Fruit fly (Drosophila melanogaster) whole organism, embryonic: ENCODE results near the gene CG7094.

Source experiments
- BEAF-32 ChIP-seq: fragments of 200-800 bp; sonication (Bioruptor generic); optimal IDR thresholded peaks from 3 replicates; lab custom pipeline; 2017; ENCODE audit warnings: missing biosample characterization, missing genetic modification characterization, mild to moderate bottlenecking, moderate library complexity, missing genetic modification reagents
- Bgb ChIP-seq: fragments of 200-800 bp; sonication (Bioruptor generic); IDR thresholded peaks from 2 replicates; pipeline ENCODE4 v1.3.6; 2022; ENCODE audit warnings: missing biosample characterization, missing genetic modification characterization; ENCODE audit not compliant: partially characterized antibody
- CG10147 ChIP-seq: fragments of 200-800 bp; sonication (Bioruptor generic); optimal IDR thresholded peaks from 2 replicates; lab custom pipeline; 2019; ENCODE audit warnings: missing biosample characterization, mild to moderate bottlenecking, missing genetic modification characterization, moderate library complexity
- CG11695 ChIP-seq: fragments of 200-800 bp; sonication (Bioruptor generic); IDR thresholded peaks from 3 replicates; pipeline ENCODE4 v1.3.6; 2022; ENCODE audit warnings: missing biosample characterization, missing genetic modification characterization
- CG11723 ChIP-seq: fragments of 200-800 bp; sonication (Bioruptor generic); optimal IDR thresholded peaks from 2 replicates; lab custom pipeline; 2017; ENCODE audit warnings: missing biosample characterization, mild to moderate bottlenecking, missing genetic modification characterization
- CG12071 ChIP-seq: fragments of 200-800 bp; sonication (Bioruptor generic); optimal IDR thresholded peaks from 3 replicates; lab custom pipeline; 2018; ENCODE audit warnings: missing biosample characterization, mild to moderate bottlenecking, missing genetic modification characterization
- CG13287 ChIP-seq: fragments of 200-800 bp; sonication (Bioruptor generic); IDR thresholded peaks from 2 replicates; pipeline ENCODE4 v1.3.6; 2022; ENCODE audit warnings: missing biosample characterization, missing genetic modification characterization; ENCODE audit not compliant: partially characterized antibody
- CG14014 ChIP-seq: fragments of 200-800 bp; sonication (Bioruptor generic); IDR thresholded peaks from 2 replicates; pipeline ENCODE4 v1.3.6; 2022; ENCODE audit warnings: missing biosample characterization, missing genetic modification characterization
- CG15601 ChIP-seq: fragments of 200-800 bp; sonication (Bioruptor generic); optimal IDR thresholded peaks from 3 replicates; lab custom pipeline; 2019; ENCODE audit warnings: missing biosample characterization, mild to moderate bottlenecking, missing genetic modification characterization, moderate library complexity
- CG34224 ChIP-seq: fragments of 200-800 bp; sonication (Bioruptor generic); IDR thresholded peaks from 3 replicates; pipeline ENCODE4 v1.3.6; 2022; ENCODE audit warnings: missing biosample characterization, missing genetic modification characterization; ENCODE audit not compliant: partially characterized antibody
- CG34422 ChIP-seq: fragments of 200-800 bp; sonication (Bioruptor generic); IDR thresholded peaks from 3 replicates; pipeline ENCODE4 v1.3.6; 2022; ENCODE audit warnings: missing biosample characterization, missing genetic modification characterization
- CG3995 ChIP-seq: fragments of 200-800 bp; sonication (Bioruptor generic); optimal IDR thresholded peaks from 3 replicates; lab custom pipeline; 2016; ENCODE audit warnings: missing biosample characterization, missing genetic modification characterization
- CG5245 ChIP-seq: fragments of 200-800 bp; sonication (Bioruptor generic); optimal IDR thresholded peaks from 3 replicates; lab custom pipeline; 2016; ENCODE audit warnings: missing biosample characterization, missing genetic modification characterization
- CG6791 ChIP-seq: fragments of 200-800 bp; sonication (Bioruptor generic); IDR thresholded peaks from 3 replicates; pipeline ENCODE4 v1.3.6; 2022; ENCODE audit warnings: missing biosample characterization, missing genetic modification characterization; ENCODE audit not compliant: partially characterized antibody
- CG7987 ChIP-seq: fragments of 200-800 bp; sonication (Bioruptor generic); optimal IDR thresholded peaks from 2 replicates; lab custom pipeline; 2018; ENCODE audit warnings: missing biosample characterization, mild to moderate bottlenecking, missing genetic modification characterization, moderate library complexity
- CG8388 ChIP-seq: fragments of 200-800 bp; sonication (Bioruptor generic); optimal IDR thresholded peaks from 2 replicates; lab custom pipeline; 2019; ENCODE audit warnings: missing biosample characterization, mild to moderate bottlenecking, missing genetic modification characterization, moderate library complexity
- CG9797 ChIP-seq: fragments of 200-800 bp; sonication (Bioruptor generic); optimal IDR thresholded peaks from 3 replicates; lab custom pipeline; 2018; ENCODE audit warnings: missing biosample characterization, mild to moderate bottlenecking, missing genetic modification characterization
- CoRest ChIP-seq: fragments of 200-800 bp; sonication (Bioruptor generic); optimal IDR thresholded peaks from 3 replicates; lab custom pipeline; 2018; ENCODE audit warnings: missing biosample characterization, mild to moderate bottlenecking, missing genetic modification characterization, moderate library complexity
- D19A ChIP-seq: fragments of 200-800 bp; optimal IDR thresholded peaks from 3 replicates; lab custom pipeline; 2019; ENCODE audit warnings: missing biosample characterization, mild to moderate bottlenecking, missing genetic modification characterization, moderate library complexity
- Dll ChIP-seq: fragments of 200-800 bp; sonication (Bioruptor generic); IDR thresholded peaks from 4 replicates; pipeline ENCODE4 v1.3.6; 2022; ENCODE audit warnings: missing biosample characterization, missing genetic modification characterization; ENCODE audit not compliant: partially characterized antibody
- Dp ChIP-seq: fragments of 200-800 bp; sonication (Bioruptor generic); optimal IDR thresholded peaks from 2 replicates; lab custom pipeline; 2018; ENCODE audit warnings: missing biosample characterization, mild to moderate bottlenecking, missing genetic modification characterization, moderate library complexity
- Dref ChIP-seq: fragments of 200-800 bp; sonication (Bioruptor generic); IDR thresholded peaks from 2 replicates; pipeline ENCODE4 v1.3.6; 2022; ENCODE audit warnings: missing biosample characterization, missing genetic modification characterization
- E2f2 ChIP-seq: fragments of 200-800 bp; sonication (Bioruptor generic); IDR thresholded peaks from 2 replicates; pipeline ENCODE4 v1.3.6; 2022; ENCODE audit warnings: missing biosample characterization, missing genetic modification characterization
- Eip74EF ChIP-seq, 2 experiments: fragments of 200-800 bp in 1 of 2; fragments of >200 bp in 1 of 2; sonication (Bioruptor generic) in 1 of 2; optimal IDR thresholded peaks; 2 replicates each; lab custom pipeline; 2017 to 2019; ENCODE audit warnings: missing biosample characterization in 2 of 2, missing genetic modification characterization in 2 of 2, mild to moderate bottlenecking in 1 of 2, moderate library complexity in 1 of 2
- Ets97D ChIP-seq: fragments of 200-800 bp; sonication (Bioruptor generic); optimal IDR thresholded peaks from 3 replicates; lab custom pipeline; 2016; ENCODE audit warnings: missing biosample characterization, missing genetic modification characterization
- H2.0 ChIP-seq: fragments of 200-800 bp; sonication (Bioruptor generic); IDR thresholded peaks from 2 replicates; pipeline ENCODE4 v1.3.6; 2022; ENCODE audit warnings: missing biosample characterization, missing genetic modification characterization
- HLHmδ ChIP-seq: fragments of 200-800 bp; sonication (Bioruptor generic); optimal IDR thresholded peaks from 2 replicates; lab custom pipeline; 2018; ENCODE audit warnings: missing biosample characterization, mild to moderate bottlenecking, missing genetic modification characterization, moderate library complexity
- HmgD ChIP-seq: fragments of 200-800 bp; sonication (Bioruptor generic); optimal IDR thresholded peaks from 3 replicates; lab custom pipeline; 2016; ENCODE audit warnings: missing biosample characterization, missing genetic modification characterization
- Hmr ChIP-seq: fragments of 200-800 bp; sonication (Bioruptor generic); optimal IDR thresholded peaks from 3 replicates; lab custom pipeline; 2017; ENCODE audit warnings: mild to moderate bottlenecking, missing biosample characterization, missing genetic modification reagents, missing genetic modification characterization
- Kr ChIP-seq: fragments of 200-800 bp; sonication (Bioruptor generic); optimal IDR thresholded peaks from 2 replicates; lab custom pipeline; 2017; ENCODE audit warnings: missing biosample characterization, mild to moderate bottlenecking, missing genetic modification characterization
- Lhr ChIP-seq: fragments of 200-800 bp; sonication (Bioruptor generic); optimal IDR thresholded peaks from 3 replicates; lab custom pipeline; 2017; ENCODE audit warnings: mild to moderate bottlenecking, missing biosample characterization, missing genetic modification reagents, missing genetic modification characterization
- Lpt ChIP-seq: fragments of >200 bp; optimal IDR thresholded peaks from 2 replicates; lab custom pipeline; 2018; ENCODE audit warnings: missing biosample characterization, missing genetic modification characterization
- MESR4 ChIP-seq: fragments of 200-800 bp; sonication (Bioruptor generic); optimal IDR thresholded peaks from 2 replicates; lab custom pipeline; 2018; ENCODE audit warnings: missing biosample characterization, mild to moderate bottlenecking, missing genetic modification characterization, moderate library complexity
- Ravus ChIP-seq: fragments of 200-800 bp; sonication (Bioruptor generic); IDR thresholded peaks from 2 replicates; pipeline ENCODE4 v1.3.6; 2022; ENCODE audit warnings: missing biosample characterization, missing genetic modification characterization
- cad ChIP-seq: fragments of >200 bp; optimal IDR thresholded peaks from 2 replicates; lab custom pipeline; 2017; ENCODE audit warnings: missing biosample characterization, missing genetic modification characterization
- chinmo ChIP-seq: fragments of 200-800 bp; sonication (Bioruptor generic); IDR thresholded peaks from 4 replicates; pipeline ENCODE4 v1.3.6; 2022; ENCODE audit warnings: missing biosample characterization, missing genetic modification characterization; ENCODE audit not compliant: partially characterized antibody
- ewg ChIP-seq: fragments of 200-800 bp; sonication (Bioruptor generic); optimal IDR thresholded peaks from 3 replicates; lab custom pipeline; 2017; ENCODE audit warnings: mild to moderate bottlenecking, missing biosample characterization, missing genetic modification reagents, missing genetic modification characterization
- fd102C ChIP-seq: fragments of 200-800 bp; sonication (Bioruptor generic); optimal IDR thresholded peaks from 2 replicates; lab custom pipeline; 2018; ENCODE audit warnings: missing biosample characterization, mild to moderate bottlenecking, missing genetic modification characterization, moderate library complexity
- gcm2 ChIP-seq: fragments of 200-800 bp; sonication (Bioruptor generic); optimal IDR thresholded peaks from 2 replicates; lab custom pipeline; 2016; ENCODE audit warnings: missing biosample characterization, missing genetic modification characterization
- gfzf ChIP-seq: fragments of 200-800 bp; sonication (Bioruptor generic); optimal IDR thresholded peaks from 2 replicates; lab custom pipeline; 2016; ENCODE audit warnings: missing biosample characterization, mild to moderate bottlenecking, missing genetic modification characterization, moderate library complexity
- grau ChIP-seq: fragments of 200-800 bp; optimal IDR thresholded peaks from 3 replicates; lab custom pipeline; 2019; ENCODE audit warnings: missing biosample characterization, mild to moderate bottlenecking, missing genetic modification characterization, moderate library complexity
- ham ChIP-seq: fragments of 200-800 bp; sonication (Bioruptor generic); IDR thresholded peaks from 2 replicates; pipeline ENCODE4 v1.3.6; 2022; ENCODE audit warnings: missing biosample characterization, missing genetic modification characterization
- lmd ChIP-seq: fragments of 200-800 bp; sonication (Bioruptor generic); IDR thresholded peaks from 2 replicates; pipeline ENCODE4 v1.3.6; 2022; ENCODE audit warnings: missing biosample characterization, missing genetic modification characterization
- mam ChIP-seq: fragments of 200-800 bp; sonication (Bioruptor generic); optimal IDR thresholded peaks from 3 replicates; lab custom pipeline; 2016; ENCODE audit warnings: missing biosample characterization, missing genetic modification characterization
- p53 ChIP-seq: fragments of 200-800 bp; sonication (Bioruptor generic); optimal IDR thresholded peaks from 2 replicates; lab custom pipeline; 2016; ENCODE audit warnings: missing biosample characterization, missing genetic modification characterization
- pita ChIP-seq: fragments of 200-800 bp; sonication (Bioruptor generic); optimal IDR thresholded peaks from 2 replicates; lab custom pipeline; 2017; ENCODE audit warnings: missing biosample characterization, mild to moderate bottlenecking, missing genetic modification characterization
- pzg ChIP-seq: fragments of 200-800 bp; sonication (Bioruptor generic); optimal IDR thresholded peaks from 3 replicates; lab custom pipeline; 2018; ENCODE audit warnings: missing biosample characterization, mild to moderate bottlenecking, missing genetic modification characterization, moderate library complexity
- scrt ChIP-seq: fragments of 200-800 bp; sonication (Bioruptor generic); optimal IDR thresholded peaks from 2 replicates; lab custom pipeline; 2018; ENCODE audit warnings: missing biosample characterization, mild to moderate bottlenecking, missing genetic modification characterization, moderate library complexity
- sd ChIP-seq: fragments of 200-800 bp; sonication (Bioruptor generic); optimal IDR thresholded peaks from 3 replicates; lab custom pipeline; 2018; ENCODE audit warnings: missing biosample characterization, mild to moderate bottlenecking, missing genetic modification characterization, moderate library complexity
- stwl ChIP-seq: fragments of 200-800 bp; sonication (Bioruptor generic); optimal IDR thresholded peaks from 3 replicates; lab custom pipeline; 2018; ENCODE audit warnings: missing biosample characterization, mild to moderate bottlenecking, missing genetic modification characterization, moderate library complexity

Gene CG7094

dm6 chr2L:17603152-17603551 is 47.6 kb upstream of the CG7094 start (continued):
- TF ChIP-seq pita (GFP tag; lab: Kevin White, UChicago): peak; percentile 70
- TF ChIP-seq Dref (GFP tag; lab: Robert Waterston, UW): no peak
- TF ChIP-seq E2f2 (GFP tag; lab: Robert Waterston, UW): peak; percentile 64
- no peak for TF ChIP-seq CG10147 (GFP tag; lab: Kevin White, UChicago)
- no peak for TF ChIP-seq Eip74EF (GFP tag; optimal IDR thresholded peaks at IDR 0.05; lab: Kevin White, UChicago)
- TF ChIP-seq fd102C (GFP tag; lab: Kevin White, UChicago): no peak
- peak; percentile 97 for TF ChIP-seq stwl (tag; lab: Kevin White, UChicago)
- TF ChIP-seq CG9797 (GFP tag; lab: Kevin White, UChicago): peak; percentile 34
- no peak for TF ChIP-seq MESR4
- peak; percentile 50 for TF ChIP-seq Hmr (GFP tag; lab: Kevin White, UChicago)
- TF ChIP-seq CG14014 (GFP tag; lab: Robert Waterston, UW): no peak
- TF ChIP-seq CG6791 (GFP tag; lab: Robert Waterston, UW): 0 out of 3 replicates have a peak, but pooled peaks have one; percentile 45
- TF ChIP-seq CG5245: no peak
- no peak for TF ChIP-seq chinmo (GFP tag; lab: Robert Waterston, UW)
- TF ChIP-seq gcm2 (GFP tag; lab: Kevin White, UChicago): no peak
- TF ChIP-seq CG12071: no peak
- no peak for TF ChIP-seq CG11695 (GFP tag; lab: Robert Waterston, UW)
- TF ChIP-seq BEAF-32 (GFP tag; lab: Kevin White, UChicago): peak; percentile 49
- no peak for TF ChIP-seq CG8388 (GFP tag; lab: Kevin White, UChicago)
- TF ChIP-seq Lhr (GFP tag; lab: Kevin White, UChicago): peak; percentile 60
- TF ChIP-seq mam (GFP tag; lab: Kevin White, UChicago): no peak
- TF ChIP-seq CG7987 (GFP tag; lab: Kevin White, UChicago): no peak
- TF ChIP-seq Ets97D (GFP tag; lab: Kevin White, UChicago): peak; percentile 36
- no peak for TF ChIP-seq H2.0 (GFP tag; lab: Robert Waterston, UW)
- TF ChIP-seq D19A (tag; lab: Kevin White, UChicago): no peak
- peak; percentile 30; the same call in 1 of the 4 replicates for TF ChIP-seq Dll (GFP tag; lab: Robert Waterston, UW)
- no peak for TF ChIP-seq Kr (GFP tag; lab: Kevin White, UChicago)
- no peak for TF ChIP-seq scrt (GFP tag; lab: Kevin White, UChicago)
- peak; percentile 1 for TF ChIP-seq CoRest (tag; lab: Kevin White, UChicago)
- TF ChIP-seq HLHmδ: no peak
- no peak for TF ChIP-seq grau
- no peak for TF ChIP-seq CG11723
- TF ChIP-seq HmgD (GFP tag; lab: Kevin White, UChicago): peak; percentile 43
- no peak for TF ChIP-seq CG34422
- TF ChIP-seq CG15601 (tag; lab: Kevin White, UChicago): peak; percentile 7
- no peak for TF ChIP-seq CG3995 (GFP tag; lab: Kevin White, UChicago)
- no peak for TF ChIP-seq sd (tag; lab: Kevin White, UChicago)
- peak; percentile 57 for TF ChIP-seq pzg
- TF ChIP-seq cad: no peak
- TF ChIP-seq CG13287: peak; percentile 19; the same call in 1 of the 2 replicates
- TF ChIP-seq Bgb (GFP tag; lab: Robert Waterston, UW): peak; percentile 60
- TF ChIP-seq p53 (GFP tag; lab: Kevin White, UChicago): no peak
- TF ChIP-seq lmd (GFP tag; lab: Robert Waterston, UW): no peak
- TF ChIP-seq Ravus: no peak
- TF ChIP-seq gfzf (GFP tag; lab: Kevin White, UChicago): peak; percentile 57
- peak; percentile 21; the same call in 1 of the 3 replicates for TF ChIP-seq CG34224 (GFP tag; lab: Robert Waterston, UW)
- TF ChIP-seq Lpt (GFP tag; lab: Kevin White, UChicago): no peak
- TF ChIP-seq ham (GFP tag; lab: Robert Waterston, UW): no peak
- TF ChIP-seq Dp (GFP tag; lab: Kevin White, UChicago): peak; percentile 63
- no peak for TF ChIP-seq ewg (GFP tag; lab: Kevin White, UChicago)
